Worm (Caenorhabditis elegans) whole organism, L4 larva: ENCODE results near the gene mut-7.

Source experiments
- ceh-28 ChIP-seq: fragments of 150-350 bp; optimal IDR thresholded peaks from 2 replicates; lab custom pipeline; 2014; ENCODE audit warnings: missing biosample characterization, missing genetic modification reagents, missing genetic modification characterization
- cey-2 ChIP-seq: sonication (generic microtip); optimal IDR thresholded peaks from 3 replicates; lab custom pipeline; 2017; ENCODE audit warnings: missing genetic modification characterization, mild to moderate bottlenecking, missing compliant biosample characterization, antibody characterized with exemption, borderline replicate concordance; ENCODE audit not compliant: insufficient read depth
- fos-1 ChIP-seq: fragments of 150-350 bp; optimal IDR thresholded peaks from 2 replicates; lab custom pipeline; 2014; ENCODE audit warnings: missing biosample characterization, missing genetic modification characterization
- nhr-76 ChIP-seq: fragments of 150-350 bp; optimal IDR thresholded peaks from 2 replicates; lab custom pipeline; 2014; ENCODE audit warnings: missing biosample characterization, missing genetic modification characterization
- unc-62 ChIP-seq, 3 experiments: fragments of 150-350 bp in 1 of 3; sonication (generic microtip); optimal IDR thresholded peaks in 2 of 3; peaks in 1 of 3; 1 replicate in 1 of 3; 2 replicates in 2 of 3; lab custom pipeline; 2014 to 2017; ENCODE audit warnings: missing biosample characterization in 3 of 3, missing genetic modification characterization in 3 of 3, missing genetic modification reagents in 3 of 3, missing genotype in 1 of 3
- zag-1 ChIP-seq: fragments of 150-350 bp; optimal IDR thresholded peaks from 2 replicates; lab custom pipeline; 2014; ENCODE audit warnings: missing biosample characterization, missing genetic modification characterization

ce11 chrIII:9496083-9496482 lies 46.1 kb downstream of the mut-7 start:
- TF ChIP-seq fos-1 (tag; lab: Kevin White, UChicago) (no peak), cey-2 (no peak), nhr-76 (tag; lab: Kevin White, UChicago) (no peak), unc-62 (GFP tag; optimal IDR thresholded peaks at IDR 0.05 in 1 of 2; lab: Kevin White, UChicago) (no peak), unc-62 (tag; optimal IDR thresholded peaks at IDR 0.05; lab: Kevin White, UChicago) (no peak), ceh-28 (tag; lab: Kevin White, UChicago) (no peak), zag-1 (tag; lab: Kevin White, UChicago) (no peak)
